Fruit fly (Drosophila melanogaster): ENCODE results near the gene Mtp.
A peak's percentile ranks its signal among the peaks of the same experiment; 100 is the strongest.

Mtp gene

DNA sequence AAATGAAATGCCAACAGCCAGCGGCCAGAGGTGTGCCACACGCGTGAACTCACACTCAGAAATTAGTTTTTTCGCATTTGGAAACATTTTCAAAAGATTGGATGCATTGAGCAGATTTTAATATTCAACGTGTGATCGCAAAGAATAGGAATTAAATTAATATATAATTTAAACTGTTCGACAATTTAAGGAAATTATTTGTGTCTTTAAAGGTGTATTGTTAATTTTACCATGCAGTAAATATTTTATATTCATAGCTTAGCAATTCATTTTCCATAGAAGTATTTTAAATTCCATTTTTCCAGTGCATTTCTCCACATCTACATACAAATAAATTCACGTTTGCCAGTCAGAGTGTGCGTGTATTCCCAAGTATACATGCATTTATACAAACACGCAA, 17.0 kb upstream of the Mtp start (continued):
- TF ChIP-seq net (GFP tag; optimal IDR thresholded peaks at IDR 0.05) (no peak), salr (GFP tag; optimal IDR thresholded peaks at IDR 0.05) (no peak), fd59A (GFP tag; optimal IDR thresholded peaks at IDR 0.05) (no peak), CG6792 (GFP tag; optimal IDR thresholded peaks at IDR 0.05) (no peak), topi (GFP tag; optimal IDR thresholded peaks at IDR 0.05) (peak; percentile 29), Gug (GFP tag; IDR thresholded peaks at IDR 0.05) (no peak), achi (GFP tag; optimal IDR thresholded peaks at IDR 0.05) (peak; percentile 15)

DNA sequence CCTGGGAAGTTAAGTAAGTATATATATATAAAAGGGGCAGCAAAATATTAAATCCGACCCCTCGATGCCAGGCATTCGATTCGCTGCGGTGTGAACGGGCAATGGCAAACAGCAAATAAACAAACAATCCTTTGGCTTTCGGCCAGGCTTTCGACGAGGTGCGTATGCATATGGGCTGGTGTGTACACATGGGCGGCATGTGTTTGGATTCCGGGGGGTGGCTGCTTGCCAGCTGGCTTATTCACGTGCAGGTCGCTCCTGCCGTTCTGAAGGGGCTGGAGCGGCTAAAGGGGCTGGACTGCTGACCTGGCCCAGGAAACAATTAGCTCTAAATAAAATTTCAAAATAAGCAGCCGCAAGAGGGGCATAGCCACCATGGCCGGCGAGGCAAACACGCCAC, 14.7 kb upstream of the Mtp start:
- TF ChIP-seq CG8632 (GFP tag; optimal IDR thresholded peaks at IDR 0.05) = no peak
- TF ChIP-seq CG6163 (GFP tag; IDR thresholded peaks at IDR 0.05) = 0 out of 3 replicates have a peak, but pooled peaks have one; percentile 25
- peak; percentile 2 for TF ChIP-seq fkh (GFP tag; optimal IDR thresholded peaks at IDR 0.05)
- TF ChIP-seq svp (GFP tag) = peak; percentile 54

dm6 chr2L:20936420-20936819, 13.7 kb upstream of the Mtp start:
- TF ChIP-seq eg (GFP tag; IDR thresholded peaks at IDR 0.05) = no peak; the same call in 2 of the 3 replicates
- TF ChIP-seq Eip78C (GFP tag) = peak; percentile 81
- TF ChIP-seq Eip93F (GFP tag; optimal IDR thresholded peaks at IDR 0.05) = no peak
- peak; percentile 15 for TF ChIP-seq spab (GFP tag; optimal IDR thresholded peaks at IDR 0.05)
- TF ChIP-seq OdsH (GFP tag; optimal IDR thresholded peaks at IDR 0.05) = peak; percentile 55
- no peak for TF ChIP-seq dac (GFP tag; optimal IDR thresholded peaks at IDR 0.05)
- no peak for TF ChIP-seq Sox102F (GFP tag; optimal IDR thresholded peaks at IDR 0.05)
- peak; percentile 13 for TF ChIP-seq CG7368 (GFP tag; optimal IDR thresholded peaks at IDR 0.05)
- no peak for TF ChIP-seq dsx (GFP tag; optimal IDR thresholded peaks at IDR 0.05; ENCODE audit: poor library complexity, severe bottlenecking)
- TF ChIP-seq Smox (GFP tag; optimal IDR thresholded peaks at IDR 0.05) = peak; percentile 27
- TF ChIP-seq Sox15 (GFP tag; optimal IDR thresholded peaks at IDR 0.05) = peak; percentile 4
- peak; percentile 46 for TF ChIP-seq Hr4 (GFP tag; optimal IDR thresholded peaks at IDR 0.05)
- TF ChIP-seq Hr38 (GFP tag; optimal IDR thresholded peaks at IDR 0.05) = no peak
- no peak for TF ChIP-seq CG11294 (GFP tag; IDR thresholded peaks at IDR 0.05)
- TF ChIP-seq CG8632 (GFP tag; optimal IDR thresholded peaks at IDR 0.05) = no peak
- no peak for TF ChIP-seq fkh (GFP tag; optimal IDR thresholded peaks at IDR 0.05)
- TF ChIP-seq Hr39 (GFP tag; optimal IDR thresholded peaks at IDR 0.05) = peak; percentile 40
- peak; percentile 56 for TF ChIP-seq fd59A (GFP tag; optimal IDR thresholded peaks at IDR 0.05)
- no peak for TF ChIP-seq CG16779 (tag; optimal IDR thresholded peaks at IDR 0.05)
- TF ChIP-seq CG8119 (GFP tag; IDR thresholded peaks at IDR 0.05) = 0 out of 3 replicates have a peak, but pooled peaks have one; percentile 14
- peak; percentile 7 for TF ChIP-seq CG6276 (GFP tag; optimal IDR thresholded peaks at IDR 0.05)
- TF ChIP-seq CG8319 (GFP tag; optimal IDR thresholded peaks at IDR 0.05) = no peak
- TF ChIP-seq CG11902 (GFP tag; optimal IDR thresholded peaks at IDR 0.05) = no peak
- TF ChIP-seq Eip75B (GFP tag; optimal IDR thresholded peaks at IDR 0.05) = peak; percentile 46
- no peak for TF ChIP-seq svp (GFP tag)
- no peak for TF ChIP-seq CG1621 (tag; optimal IDR thresholded peaks at IDR 0.05)
- peak in 1 of 2 experiments; percentile 4 for TF ChIP-seq ss (GFP tag; optimal IDR thresholded peaks at IDR 0.05)
- peak; percentile 25 for TF ChIP-seq Ets96B (tag; optimal IDR thresholded peaks at IDR 0.05)
- peak; percentile 24 for TF ChIP-seq CG6792 (GFP tag; optimal IDR thresholded peaks at IDR 0.05)
- peak; percentile 9; the same call in 1 of the 2 replicates for TF ChIP-seq Gug (GFP tag; IDR thresholded peaks at IDR 0.05)
- no peak for TF ChIP-seq CG6854 (GFP tag; optimal IDR thresholded peaks at IDR 0.05)
- peak; percentile 36 for TF ChIP-seq CG6808 (GFP tag; optimal IDR thresholded peaks at IDR 0.05)
- TF ChIP-seq CG6163 (GFP tag; IDR thresholded peaks at IDR 0.05) = no peak
- TF ChIP-seq Sox14 (GFP tag; optimal IDR thresholded peaks at IDR 0.05) = peak; percentile 12
- peak; percentile 23 for TF ChIP-seq lz (GFP tag; optimal IDR thresholded peaks at IDR 0.05)
- TF ChIP-seq Blimp-1 (GFP tag; optimal IDR thresholded peaks at IDR 0.05) = no peak
- no peak for TF ChIP-seq CG15336 (GFP tag; IDR thresholded peaks at IDR 0.05)
- peak; percentile 48 for TF ChIP-seq acj6 (GFP tag; optimal IDR thresholded peaks at IDR 0.05)
- TF ChIP-seq CG3032 (tag; optimal IDR thresholded peaks at IDR 0.05) = peak; percentile 19
- peak; percentile 6 for TF ChIP-seq CG34406 (GFP tag; optimal IDR thresholded peaks at IDR 0.05)
- TF ChIP-seq CG4318 (GFP tag; optimal IDR thresholded peaks at IDR 0.05) = peak; percentile 21
- peak; percentile 55 for TF ChIP-seq achi (GFP tag; optimal IDR thresholded peaks at IDR 0.05)
- TF ChIP-seq fd85E (GFP tag; optimal IDR thresholded peaks at IDR 0.05) = no peak
- peak; percentile 3 for TF ChIP-seq Ets21C (GFP tag; optimal IDR thresholded peaks at IDR 0.05)

Measured in whole organism, prepupa.